Worm (Caenorhabditis elegans) whole organism, L4/young adult: ENCODE data around the gene Y49E10.29.

ENCODE experiments used
- W03F9.2 ChIP-seq: fragments of 150-350 bp; optimal IDR thresholded peaks from 2 replicates; lab custom pipeline; 2014; ENCODE audit warnings: missing biosample characterization, missing genetic modification characterization
- dao-5 ChIP-seq: sonication (generic microtip); optimal IDR thresholded peaks from 2 replicates; lab custom pipeline; 2016; ENCODE audit warnings: missing genotype, missing genetic modification characterization, moderate library complexity, missing compliant biosample characterization
- him-1 ChIP-seq: sonication (generic microtip); optimal IDR thresholded peaks from 2 replicates; lab custom pipeline; 2016; ENCODE audit warnings: missing genotype, missing genetic modification reagents, missing genetic modification characterization, missing compliant biosample characterization

DNA sequence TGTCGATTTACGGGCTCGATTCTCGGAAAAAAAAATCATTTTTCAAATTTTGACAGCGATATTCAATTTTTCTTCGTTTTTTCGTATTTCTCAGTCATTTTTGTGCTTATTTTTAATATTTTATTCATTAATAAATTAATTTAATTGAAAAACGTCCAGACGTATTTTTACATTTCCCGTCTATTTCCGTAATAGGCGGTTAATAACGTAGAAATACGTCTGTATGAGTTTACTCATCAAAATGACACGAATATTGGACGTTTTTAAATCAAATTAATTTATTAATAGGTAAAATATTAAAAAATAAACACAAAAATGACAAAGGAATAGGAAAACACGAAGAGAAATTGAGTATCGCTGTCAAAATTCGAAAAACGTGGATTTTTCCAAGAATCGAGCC lies 44.3 kb upstream of the Y49E10.29 start:
- TF ChIP-seq W03F9.2 (tag; lab: Kevin White, UChicago) (no peak), him-1 (no peak), dao-5 (tag; lab: Kevin White, UChicago) (no peak)
